Fruit fly (Drosophila melanogaster): ENCODE measurements around the gene AdamTS-B.

Gene AdamTS-B

dm6 chrX:5746864-5747861 lies 48.8 kb downstream of the AdamTS-B start, which contains the start of the genes IntS6 and Rtel1 (continued):
- peak; percentile 78; the same call in 2 of the 3 replicates for TF ChIP-seq CG11560 (tag; IDR thresholded peaks at IDR 0.05)
- peak; percentile 52 for TF ChIP-seq YL-1 (GFP tag; optimal IDR thresholded peaks at IDR 0.05)
- TF ChIP-seq toy (GFP tag; IDR thresholded peaks at IDR 0.05): peak; percentile 58; the same call in 1 of the 2 replicates
- TF ChIP-seq sens-2 (GFP tag; IDR thresholded peaks at IDR 0.05): peak; percentile 64; the same call in 1 of the 2 replicates
- peak; percentile 91 for TF ChIP-seq sug (tag; optimal IDR thresholded peaks at IDR 0.05)
- peak; percentile 81 for TF ChIP-seq Myb (GFP tag; optimal IDR thresholded peaks at IDR 0.05)
- peak; percentile 75 for TF ChIP-seq ab (GFP tag; optimal IDR thresholded peaks at IDR 0.05)
- TF ChIP-seq jumu (GFP tag; optimal IDR thresholded peaks at IDR 0.05): peak; percentile 93
- TF ChIP-seq ftz-f1 (GFP tag; optimal IDR thresholded peaks at IDR 0.05): no peak
- peak; percentile 73 for TF ChIP-seq chm (GFP tag; IDR thresholded peaks at IDR 0.05)
- TF ChIP-seq ken (GFP tag; IDR thresholded peaks at IDR 0.05): peak; percentile 88
- TF ChIP-seq btn (GFP tag; optimal IDR thresholded peaks at IDR 0.05): peak; percentile 76
- TF ChIP-seq aop (GFP tag; IDR thresholded peaks at IDR 0.05): no peak
- peak; percentile 91 for TF ChIP-seq CG3281 (GFP tag; optimal IDR thresholded peaks at IDR 0.05)
- TF ChIP-seq jigr1 (GFP tag; IDR thresholded peaks at IDR 0.05): peak; percentile 80; the same call in 2 of the 3 replicates
- peak; percentile 77 for TF ChIP-seq NC2β (GFP tag; optimal IDR thresholded peaks at IDR 0.05)
- peak; percentile 90 for TF ChIP-seq CG11695 (GFP tag; IDR thresholded peaks at IDR 0.05)
- peak; percentile 78 for TF ChIP-seq CG4854 (GFP tag; optimal IDR thresholded peaks at IDR 0.05)
- TF ChIP-seq p53 (GFP tag; optimal IDR thresholded peaks at IDR 0.05): peak; percentile 70
- TF ChIP-seq Poxn (GFP tag; IDR thresholded peaks at IDR 0.05): peak; percentile 82
- peak; percentile 12 for TF ChIP-seq D (optimal IDR thresholded peaks at IDR 0.05)
- peak; percentile 79 for TF ChIP-seq D (GFP tag; optimal IDR thresholded peaks at IDR 0.05)
- TF ChIP-seq z (GFP tag; IDR thresholded peaks at IDR 0.05): 0 out of 3 replicates have a peak, but pooled peaks have one; percentile 11
- TF ChIP-seq CG10274 (GFP tag; optimal IDR thresholded peaks at IDR 0.05): peak; percentile 70
- TF ChIP-seq Dip3 (GFP tag; optimal IDR thresholded peaks at IDR 0.05): peak; percentile 91
- TF ChIP-seq Sin3A (optimal IDR thresholded peaks at IDR 0.05): peak; percentile 11
- TF ChIP-seq Antp (GFP tag; optimal IDR thresholded peaks at IDR 0.05): peak; percentile 94
- peak; percentile 80 for TF ChIP-seq Mad (GFP tag; optimal IDR thresholded peaks at IDR 0.05)
- peak; percentile 77 for TF ChIP-seq ATbp (GFP tag; optimal IDR thresholded peaks at IDR 0.05)
- peak; percentile 79 for TF ChIP-seq croc (GFP tag; conservative IDR thresholded peaks at IDR 0.05)
- TF ChIP-seq CG12942 (GFP tag; optimal IDR thresholded peaks at IDR 0.05): peak; percentile 84
- peak; percentile 67 for TF ChIP-seq nom (GFP tag; optimal IDR thresholded peaks at IDR 0.05)
- TF ChIP-seq Hand (GFP tag; optimal IDR thresholded peaks at IDR 0.05): peak; percentile 72
- TF ChIP-seq pzg (GFP tag; optimal IDR thresholded peaks at IDR 0.05): peak; percentile 65
- TF ChIP-seq da (GFP tag; optimal IDR thresholded peaks at IDR 0.05): peak; percentile 66
- TF ChIP-seq CG1233 (GFP tag; optimal IDR thresholded peaks at IDR 0.05): peak; percentile 88
- no peak for TF ChIP-seq zf30C (GFP tag; optimal IDR thresholded peaks at IDR 0.05)
- TF ChIP-seq CG32767 (GFP tag; IDR thresholded peaks at IDR 0.05): peak; percentile 75
- TF ChIP-seq Blimp-1 (GFP tag; optimal IDR thresholded peaks at IDR 0.05): peak; percentile 77
- TF ChIP-seq ara (GFP tag; IDR thresholded peaks at IDR 0.05): peak; percentile 72
- TF ChIP-seq CG17612 (GFP tag; IDR thresholded peaks at IDR 0.05): peak; percentile 80
- TF ChIP-seq Sry-β (GFP tag; optimal IDR thresholded peaks at IDR 0.05): peak; percentile 40
- TF ChIP-seq wdn (GFP tag; IDR thresholded peaks at IDR 0.05): peak; percentile 84
- TF ChIP-seq CG14710 (tag; optimal IDR thresholded peaks at IDR 0.05): peak; percentile 85
- TF ChIP-seq so (GFP tag; IDR thresholded peaks at IDR 0.05): peak; percentile 89; the same call in 2 of the 3 replicates
- TF ChIP-seq CG7786 (GFP tag; optimal IDR thresholded peaks at IDR 0.05): peak; percentile 93
- peak; percentile 43 for TF ChIP-seq CG6254 (GFP tag; optimal IDR thresholded peaks at IDR 0.05)
- peak; percentile 89 for TF ChIP-seq tin (GFP tag; optimal IDR thresholded peaks at IDR 0.05)
- peak; percentile 71 for TF ChIP-seq kay (GFP tag; optimal IDR thresholded peaks at IDR 0.05)
